Fruit fly (Drosophila melanogaster) whole organism, pupa: ENCODE data around the gene CG6937.

Source experiments
- CG13204 ChIP-seq: fragments of 200-800 bp; sonication (Bioruptor generic); optimal IDR thresholded peaks from 2 replicates; lab custom pipeline; 2018; ENCODE audit warnings: missing biosample characterization, mild to moderate bottlenecking, missing genetic modification characterization, moderate library complexity
- CG14655 ChIP-seq: fragments of 200-800 bp; sonication (Bioruptor generic); optimal IDR thresholded peaks from 3 replicates; lab custom pipeline; 2017; ENCODE audit warnings: mild to moderate bottlenecking, missing biosample characterization, missing genetic modification reagents, missing genetic modification characterization
- CG15710 ChIP-seq: fragments of 200-800 bp; sonication (Bioruptor generic); optimal IDR thresholded peaks from 2 replicates; lab custom pipeline; 2018; ENCODE audit warnings: missing biosample characterization, mild to moderate bottlenecking, missing genetic modification characterization, moderate library complexity
- CG32121 ChIP-seq: fragments of 200-800 bp; sonication (Bioruptor generic); IDR thresholded peaks from 2 replicates; pipeline ENCODE4 v1.3.6; 2022; ENCODE audit warnings: missing biosample characterization, missing genetic modification characterization
- Pif1A ChIP-seq: fragments of 200-800 bp; sonication (Bioruptor generic); optimal IDR thresholded peaks from 3 replicates; lab custom pipeline; 2016; ENCODE audit warnings: missing biosample characterization, missing genetic modification characterization

DNA sequence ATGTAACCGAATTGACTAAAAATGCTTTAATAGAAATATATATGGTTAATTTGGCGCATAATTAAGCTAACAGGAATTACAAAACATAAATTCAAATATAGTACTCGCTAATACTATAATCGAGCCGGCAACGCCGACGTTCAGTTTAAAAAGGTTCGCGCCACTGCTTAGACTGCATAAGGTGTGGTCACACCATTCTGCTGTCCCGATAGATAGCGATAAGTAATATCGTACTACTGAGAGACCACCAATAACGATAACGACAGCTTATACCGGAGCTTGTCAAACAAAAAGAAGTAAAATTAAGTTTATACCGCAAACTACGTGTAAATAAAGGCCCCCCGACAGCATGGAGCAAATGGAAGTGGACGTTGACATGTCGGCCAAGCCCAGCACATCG, 4.0 kb upstream of the CG6937 start, which contains the start of gene CSN6:
- no peak for TF ChIP-seq CG14655 (GFP tag; lab: Kevin White, UChicago)
- no peak for TF ChIP-seq CG32121 (GFP tag; lab: Robert Waterston, UW)
- TF ChIP-seq CG13204 (GFP tag; lab: Kevin White, UChicago) = no peak
- TF ChIP-seq Pif1A = no peak
- TF ChIP-seq CG15710 (tag; lab: Kevin White, UChicago) = no peak
